Fruit fly (Drosophila melanogaster) whole organism, embryonic: ENCODE results near the gene Lcp65Ac.

Experiments used
- Atf3 ChIP-seq: fragments of 200-800 bp; sonication (Bioruptor generic); optimal IDR thresholded peaks from 3 replicates; lab custom pipeline; 2016; ENCODE audit warnings: missing biosample characterization, missing genetic modification characterization
- Blimp-1 ChIP-seq: fragments of 200-800 bp; sonication (Bioruptor generic); optimal IDR thresholded peaks from 3 replicates; lab custom pipeline; 2018; ENCODE audit warnings: missing biosample characterization, missing genetic modification characterization, mild to moderate bottlenecking, moderate library complexity, missing genetic modification reagents
- C15 ChIP-seq: fragments of 200-800 bp; sonication (Bioruptor generic); IDR thresholded peaks from 3 replicates; pipeline ENCODE4 v1.3.6; 2022; ENCODE audit warnings: missing biosample characterization, missing genetic modification characterization
- CG10462 ChIP-seq: fragments of 200-800 bp; sonication (Bioruptor generic); optimal IDR thresholded peaks from 2 replicates; lab custom pipeline; 2016; ENCODE audit warnings: missing biosample characterization, missing genetic modification characterization
- CG12391 ChIP-seq: fragments of 200-800 bp; sonication (Bioruptor generic); optimal IDR thresholded peaks from 3 replicates; lab custom pipeline; 2018; ENCODE audit warnings: missing biosample characterization, mild to moderate bottlenecking, missing genetic modification characterization, moderate library complexity
- CG13424 ChIP-seq: fragments of 200-800 bp; sonication (Bioruptor generic); optimal IDR thresholded peaks from 2 replicates; lab custom pipeline; 2019; ENCODE audit warnings: missing biosample characterization, mild to moderate bottlenecking, missing genetic modification characterization, moderate library complexity
- CG18599 ChIP-seq: fragments of 200-800 bp; sonication (Bioruptor generic); optimal IDR thresholded peaks from 3 replicates; lab custom pipeline; 2017; ENCODE audit warnings: missing biosample characterization, missing genetic modification characterization, mild to moderate bottlenecking, moderate library complexity, missing genetic modification reagents
- CG2129 ChIP-seq: fragments of 200-800 bp; sonication (Bioruptor generic); IDR thresholded peaks from 2 replicates; pipeline ENCODE4 v1.3.6; 2022; ENCODE audit warnings: missing biosample characterization, missing genetic modification characterization; ENCODE audit not compliant: partially characterized antibody
- CG31224 ChIP-seq: fragments of 200-800 bp; sonication (Bioruptor generic); IDR thresholded peaks from 2 replicates; pipeline ENCODE4 v1.3.6; 2022; ENCODE audit warnings: missing biosample characterization, missing genetic modification characterization
- CG33557 ChIP-seq: fragments of 200-800 bp; sonication (Bioruptor generic); optimal IDR thresholded peaks from 2 replicates; lab custom pipeline; 2019; ENCODE audit warnings: missing biosample characterization, mild to moderate bottlenecking, missing genetic modification characterization, moderate library complexity
- CG3847 ChIP-seq: fragments of 200-800 bp; sonication (Bioruptor generic); IDR thresholded peaks from 2 replicates; pipeline ENCODE4 v1.3.6; 2022; ENCODE audit warnings: missing biosample characterization, missing genetic modification characterization
- CG42726 ChIP-seq: fragments of 200-800 bp; sonication (Bioruptor generic); IDR thresholded peaks from 2 replicates; pipeline ENCODE4 v1.3.6; 2022; ENCODE audit warnings: missing biosample characterization, missing genetic modification characterization; ENCODE audit not compliant: partially characterized antibody
- CG4424 ChIP-seq: fragments of 200-800 bp; sonication (Bioruptor generic); optimal IDR thresholded peaks from 3 replicates; lab custom pipeline; 2016; ENCODE audit warnings: missing biosample characterization, missing genetic modification characterization
- CG6813 ChIP-seq: fragments of 200-800 bp; sonication (Bioruptor generic); optimal IDR thresholded peaks from 2 replicates; lab custom pipeline; 2017; ENCODE audit warnings: missing biosample characterization, missing genetic modification characterization, mild to moderate bottlenecking, moderate library complexity, missing genetic modification reagents
- CG7556 ChIP-seq: fragments of 200-800 bp; sonication (Bioruptor generic); optimal IDR thresholded peaks from 2 replicates; lab custom pipeline; 2017; ENCODE audit warnings: missing biosample characterization, mild to moderate bottlenecking, missing genetic modification characterization
- CG8478 ChIP-seq: fragments of >200 bp; optimal IDR thresholded peaks from 2 replicates; lab custom pipeline; 2018
- CG8924 ChIP-seq: fragments of 200-800 bp; optimal IDR thresholded peaks from 3 replicates; lab custom pipeline; 2019; ENCODE audit warnings: missing biosample characterization, mild to moderate bottlenecking, missing genetic modification characterization, moderate library complexity
- D19A ChIP-seq: fragments of 200-800 bp; optimal IDR thresholded peaks from 3 replicates; lab custom pipeline; 2019; ENCODE audit warnings: missing biosample characterization, mild to moderate bottlenecking, missing genetic modification characterization, moderate library complexity
- Deaf1 ChIP-seq: fragments of 200-800 bp; optimal IDR thresholded peaks from 3 replicates; lab custom pipeline; 2019; ENCODE audit warnings: missing biosample characterization, mild to moderate bottlenecking, missing genetic modification characterization, moderate library complexity
- Doc2 ChIP-seq: fragments of 200-800 bp; sonication (Bioruptor generic); IDR thresholded peaks from 2 replicates; pipeline ENCODE4 v1.3.6; 2022; ENCODE audit warnings: missing biosample characterization, missing genetic modification characterization
- Gug ChIP-seq: fragments of 200-800 bp; sonication (Bioruptor generic); IDR thresholded peaks from 4 replicates; pipeline ENCODE4 v1.3.6; 2022; ENCODE audit warnings: missing biosample characterization, missing genetic modification characterization
- Hey ChIP-seq: fragments of 200-800 bp; sonication (Bioruptor generic); optimal IDR thresholded peaks from 3 replicates; lab custom pipeline; 2018; ENCODE audit warnings: missing biosample characterization, mild to moderate bottlenecking, missing genetic modification characterization
- HmgZ ChIP-seq: fragments of 200-800 bp; sonication (Bioruptor generic); optimal IDR thresholded peaks from 2 replicates; lab custom pipeline; 2018; ENCODE audit warnings: missing biosample characterization, mild to moderate bottlenecking, missing genetic modification characterization
- Hmr ChIP-seq: fragments of 200-800 bp; sonication (Bioruptor generic); optimal IDR thresholded peaks from 3 replicates; lab custom pipeline; 2017; ENCODE audit warnings: mild to moderate bottlenecking, missing biosample characterization, missing genetic modification reagents, missing genetic modification characterization
- Mes4 ChIP-seq: fragments of 200-800 bp; sonication (Bioruptor generic); optimal IDR thresholded peaks from 2 replicates; lab custom pipeline; 2016; ENCODE audit warnings: missing biosample characterization, missing genetic modification characterization
- NK7.1 ChIP-seq: fragments of 200-800 bp; sonication (Bioruptor generic); optimal IDR thresholded peaks from 3 replicates; lab custom pipeline; 2016; ENCODE audit warnings: missing biosample characterization, missing genetic modification characterization
- Neu2 ChIP-seq: fragments of 200-800 bp; sonication (Bioruptor generic); optimal IDR thresholded peaks from 3 replicates; lab custom pipeline; 2016; ENCODE audit warnings: missing biosample characterization, missing genetic modification characterization, borderline replicate concordance
- Nf-YC ChIP-seq: fragments of 200-800 bp; optimal IDR thresholded peaks from 3 replicates; lab custom pipeline; 2019; ENCODE audit warnings: missing biosample characterization, mild to moderate bottlenecking, missing genetic modification characterization, moderate library complexity
- Optix ChIP-seq: fragments of 200-800 bp; sonication (Bioruptor generic); IDR thresholded peaks from 3 replicates; pipeline ENCODE4 v1.3.6; 2022; ENCODE audit warnings: missing biosample characterization, missing genetic modification characterization
- PHDP ChIP-seq: fragments of 200-800 bp; sonication (Bioruptor generic); optimal IDR thresholded peaks from 3 replicates; lab custom pipeline; 2018; ENCODE audit warnings: missing biosample characterization, mild to moderate bottlenecking, missing genetic modification characterization, moderate library complexity
- Ssrp ChIP-seq: fragments of 200-800 bp; sonication (Bioruptor generic); optimal IDR thresholded peaks from 2 replicates; lab custom pipeline; 2018; ENCODE audit warnings: missing biosample characterization, mild to moderate bottlenecking, missing genetic modification characterization, moderate library complexity
- Xrp1 ChIP-seq: fragments of 200-800 bp; sonication (Bioruptor generic); IDR thresholded peaks from 2 replicates; pipeline ENCODE4 v1.3.6; 2022; ENCODE audit warnings: missing biosample characterization, missing genetic modification characterization
- abd-A ChIP-seq: fragments of 200-800 bp; sonication (Bioruptor generic); optimal IDR thresholded peaks from 3 replicates; lab custom pipeline; 2019; ENCODE audit warnings: missing biosample characterization, mild to moderate bottlenecking, missing genetic modification characterization, moderate library complexity
- bab2 ChIP-seq: fragments of 200-800 bp; sonication (Bioruptor generic); optimal IDR thresholded peaks from 2 replicates; lab custom pipeline; 2016; ENCODE audit warnings: missing biosample characterization, missing genetic modification characterization
- bcd ChIP-seq: fragments of 200-800 bp; sonication (Bioruptor generic); optimal IDR thresholded peaks from 2 replicates; lab custom pipeline; 2017; ENCODE audit warnings: missing biosample characterization, mild to moderate bottlenecking, missing genetic modification characterization
- chm ChIP-seq: fragments of 200-800 bp; sonication (Bioruptor generic); IDR thresholded peaks from 2 replicates; pipeline ENCODE4 v1.3.6; 2022; ENCODE audit warnings: missing biosample characterization, missing genetic modification characterization
- ci ChIP-seq: fragments of 200-800 bp; sonication (Bioruptor generic); IDR thresholded peaks from 3 replicates; pipeline ENCODE4 v1.3.6; 2022; ENCODE audit warnings: missing biosample characterization, missing genetic modification characterization
- dm ChIP-seq: fragments of 200-800 bp; sonication (Bioruptor generic); optimal IDR thresholded peaks from 3 replicates; lab custom pipeline; 2016; ENCODE audit warnings: missing biosample characterization, missing genetic modification characterization
- dmrt11E ChIP-seq: fragments of 200-800 bp; sonication (Bioruptor generic); optimal IDR thresholded peaks from 3 replicates; lab custom pipeline; 2018; ENCODE audit warnings: missing biosample characterization, mild to moderate bottlenecking, missing genetic modification characterization, moderate library complexity
- ems ChIP-seq: fragments of 200-800 bp; sonication (Bioruptor generic); optimal IDR thresholded peaks from 3 replicates; lab custom pipeline; 2016; ENCODE audit warnings: missing biosample characterization, missing genetic modification characterization
- fru ChIP-seq: fragments of >200 bp; optimal IDR thresholded peaks from 2 replicates; lab custom pipeline; 2017
- gce ChIP-seq: fragments of 200-800 bp; sonication (Bioruptor generic); IDR thresholded peaks from 3 replicates; pipeline ENCODE4 v1.3.6; 2022; ENCODE audit warnings: missing biosample characterization, missing genetic modification characterization
- hbn ChIP-seq: fragments of 200-800 bp; sonication (Bioruptor generic); IDR thresholded peaks from 2 replicates; pipeline ENCODE4 v1.3.6; 2022; ENCODE audit warnings: missing biosample characterization, missing genetic modification characterization; ENCODE audit not compliant: partially characterized antibody
- jumu ChIP-seq: fragments of 200-800 bp; sonication (Bioruptor generic); optimal IDR thresholded peaks from 3 replicates; lab custom pipeline; 2016; ENCODE audit warnings: missing biosample characterization, missing genetic modification characterization
- nmo ChIP-seq: fragments of 200-800 bp; sonication (Bioruptor generic); optimal IDR thresholded peaks from 2 replicates; lab custom pipeline; 2018; ENCODE audit warnings: missing biosample characterization, mild to moderate bottlenecking, missing genetic modification characterization, moderate library complexity
- onecut ChIP-seq: fragments of 200-800 bp; sonication (Bioruptor generic); IDR thresholded peaks from 2 replicates; pipeline ENCODE4 v1.3.6; 2022; ENCODE audit warnings: missing biosample characterization, missing genetic modification characterization
- phol ChIP-seq: fragments of 200-800 bp; sonication (Bioruptor generic); optimal IDR thresholded peaks from 3 replicates; lab custom pipeline; 2018; ENCODE audit warnings: missing biosample characterization, mild to moderate bottlenecking, missing genetic modification characterization, moderate library complexity
- sd ChIP-seq: fragments of 200-800 bp; sonication (Bioruptor generic); optimal IDR thresholded peaks from 3 replicates; lab custom pipeline; 2018; ENCODE audit warnings: missing biosample characterization, mild to moderate bottlenecking, missing genetic modification characterization, moderate library complexity
- slp2 ChIP-seq: fragments of 200-800 bp; sonication (Bioruptor generic); optimal IDR thresholded peaks from 2 replicates; lab custom pipeline; 2016; ENCODE audit warnings: missing biosample characterization, missing genetic modification characterization
- sna ChIP-seq: fragments of 200-800 bp; sonication (Bioruptor generic); IDR thresholded peaks from 2 replicates; pipeline ENCODE4 v1.3.6; 2022; ENCODE audit warnings: missing biosample characterization, missing genetic modification characterization; ENCODE audit not compliant: partially characterized antibody
- vfl ChIP-seq: fragments of 200-800 bp; sonication (Bioruptor generic); optimal IDR thresholded peaks from 2 replicates; lab custom pipeline; 2016; ENCODE audit warnings: missing biosample characterization, missing genetic modification characterization
- wek ChIP-seq: fragments of 200-800 bp; sonication (Bioruptor generic); optimal IDR thresholded peaks from 3 replicates; lab custom pipeline; 2018; ENCODE audit warnings: missing biosample characterization, mild to moderate bottlenecking, missing genetic modification characterization, moderate library complexity

Gene Lcp65Ac

dm6 chr3L:6159863-6160262 is 15.2 kb downstream of the Lcp65Ac start (continued):
- TF ChIP-seq sd (no peak), nmo (GFP tag; lab: Kevin White, UChicago) (peak; percentile 31), abd-A (tag; lab: Kevin White, UChicago) (no peak), CG3847 (GFP tag; lab: Robert Waterston, UW) (no peak), CG31224 (no peak), CG13424 (peak; percentile 12), phol (peak; percentile 39), Gug (GFP tag; lab: Robert Waterston, UW) (no peak), D19A (tag; lab: Kevin White, UChicago) (peak; percentile 35), Doc2 (GFP tag; lab: Robert Waterston, UW) (no peak), CG8478 (lab: Kevin White, UChicago) (no peak), PHDP (tag; lab: Kevin White, UChicago) (no peak), CG33557 (GFP tag; lab: Kevin White, UChicago) (no peak), Atf3 (GFP tag; lab: Kevin White, UChicago) (no peak), CG42726 (GFP tag; lab: Robert Waterston, UW) (no peak), CG10462 (GFP tag; lab: Kevin White, UChicago) (no peak), dmrt11E (tag; lab: Kevin White, UChicago) (peak; percentile 64), wek (GFP tag; lab: Kevin White, UChicago) (no peak), NK7.1 (no peak), Deaf1 (tag; lab: Kevin White, UChicago) (peak; percentile 1), CG12391 (tag; lab: Kevin White, UChicago) (peak; percentile 47), slp2 (GFP tag; lab: Kevin White, UChicago) (no peak), CG4424 (GFP tag; lab: Kevin White, UChicago) (peak; percentile 7), bcd (no peak), gce (GFP tag; lab: Robert Waterston, UW) (no peak), C15 (no peak), Ssrp (tag; lab: Kevin White, UChicago) (peak; percentile 33), CG7556 (GFP tag; lab: Kevin White, UChicago) (peak; percentile 43), Hmr (GFP tag; lab: Kevin White, UChicago) (no peak), Mes4 (GFP tag; lab: Kevin White, UChicago) (no peak), Blimp-1 (GFP tag; lab: Kevin White, UChicago) (peak; percentile 40), chm (GFP tag; lab: Robert Waterston, UW) (no peak), fru (lab: Kevin White, UChicago) (no peak), jumu (GFP tag; lab: Kevin White, UChicago) (no peak), bab2 (no peak), CG6813 (GFP tag; lab: Kevin White, UChicago) (no peak), dm (GFP tag; lab: Kevin White, UChicago) (no peak), vfl (GFP tag; lab: Kevin White, UChicago) (no peak), hbn (GFP tag; lab: Robert Waterston, UW) (no peak), CG18599 (no peak), ci (GFP tag; lab: Robert Waterston, UW) (no peak), CG2129 (GFP tag; lab: Robert Waterston, UW) (no peak), HmgZ (tag; lab: Kevin White, UChicago) (no peak), CG8924 (tag; lab: Kevin White, UChicago) (peak; percentile 35), ems (GFP tag; lab: Kevin White, UChicago) (no peak), sna (GFP tag; lab: Robert Waterston, UW) (no peak), Neu2 (GFP tag; lab: Kevin White, UChicago) (no peak), Optix (no peak), Nf-YC (tag; lab: Kevin White, UChicago) (no peak), Xrp1 (GFP tag; lab: Robert Waterston, UW) (peak; percentile 26; the same call in 1 of the 2 replicates), Hey (no peak), onecut (GFP tag; lab: Robert Waterston, UW) (no peak)
